Fruit fly (Drosophila melanogaster) whole organism, embryonic: ENCODE measurements around the gene CG3740.

Experiments used
- Adf1 ChIP-seq: fragments of 200-800 bp; sonication (Bioruptor generic); IDR thresholded peaks from 2 replicates; pipeline ENCODE4 v1.3.6; 2022; ENCODE audit warnings: missing biosample characterization, missing genetic modification characterization
- B-H1 ChIP-seq: fragments of 200-800 bp; sonication (Bioruptor generic); IDR thresholded peaks from 3 replicates; pipeline ENCODE4 v1.3.6; 2022; ENCODE audit warnings: missing biosample characterization, missing genetic modification characterization
- B-H2 ChIP-seq: fragments of 200-800 bp; sonication (Bioruptor generic); optimal IDR thresholded peaks from 2 replicates; lab custom pipeline; 2018; ENCODE audit warnings: missing biosample characterization, mild to moderate bottlenecking, missing genetic modification characterization
- CG10431 ChIP-seq: fragments of 200-800 bp; sonication (Bioruptor generic); optimal IDR thresholded peaks from 3 replicates; lab custom pipeline; 2018; ENCODE audit warnings: missing biosample characterization, mild to moderate bottlenecking, missing genetic modification characterization
- CG11696 ChIP-seq: fragments of 200-800 bp; sonication (Bioruptor generic); IDR thresholded peaks from 2 replicates; pipeline ENCODE4 v1.3.6; 2022; ENCODE audit warnings: missing biosample characterization, missing genetic modification characterization
- CG12155 ChIP-seq: fragments of 200-800 bp; sonication (Bioruptor generic); optimal IDR thresholded peaks from 3 replicates; lab custom pipeline; 2016; ENCODE audit warnings: missing biosample characterization, missing genetic modification characterization
- CG12236 ChIP-seq: fragments of 200-800 bp; sonication (Bioruptor generic); optimal IDR thresholded peaks from 2 replicates; lab custom pipeline; 2016; ENCODE audit warnings: missing biosample characterization, missing genetic modification characterization
- CG12769 ChIP-seq: fragments of 200-800 bp; sonication (Bioruptor generic); optimal IDR thresholded peaks from 2 replicates; lab custom pipeline; 2019; ENCODE audit warnings: missing biosample characterization, mild to moderate bottlenecking, missing genetic modification characterization, moderate library complexity
- CG16815 ChIP-seq: fragments of 200-800 bp; sonication (Bioruptor generic); optimal IDR thresholded peaks from 3 replicates; lab custom pipeline; 2017; ENCODE audit warnings: missing biosample characterization, mild to moderate bottlenecking, missing genetic modification characterization
- CG17328 ChIP-seq: fragments of 200-800 bp; sonication (Bioruptor generic); IDR thresholded peaks from 2 replicates; pipeline ENCODE4 v1.3.6; 2022; ENCODE audit warnings: missing biosample characterization, missing genetic modification characterization
- CG1832 ChIP-seq: fragments of 200-800 bp; sonication (Bioruptor generic); optimal IDR thresholded peaks from 2 replicates; lab custom pipeline; 2017; ENCODE audit warnings: missing biosample characterization, mild to moderate bottlenecking, missing genetic modification characterization, inconsistent platforms
- CG32772 ChIP-seq: fragments of 200-800 bp; sonication (Bioruptor generic); IDR thresholded peaks from 2 replicates; pipeline ENCODE4 v1.3.6; 2022; ENCODE audit warnings: missing biosample characterization, missing genetic modification characterization
- CG33213 ChIP-seq: fragments of 200-800 bp; sonication (Bioruptor generic); optimal IDR thresholded peaks from 3 replicates; lab custom pipeline; 2016; ENCODE audit warnings: missing biosample characterization, missing genetic modification characterization
- CG5180 ChIP-seq: fragments of 200-800 bp; sonication (Bioruptor generic); optimal IDR thresholded peaks from 3 replicates; lab custom pipeline; 2017; ENCODE audit warnings: missing biosample characterization, missing genetic modification characterization, mild to moderate bottlenecking, moderate library complexity, missing genetic modification reagents
- CG8388 ChIP-seq: fragments of 200-800 bp; sonication (Bioruptor generic); optimal IDR thresholded peaks from 2 replicates; lab custom pipeline; 2019; ENCODE audit warnings: missing biosample characterization, mild to moderate bottlenecking, missing genetic modification characterization, moderate library complexity
- CG9876 ChIP-seq: fragments of 200-800 bp; sonication (Bioruptor generic); optimal IDR thresholded peaks from 2 replicates; lab custom pipeline; 2016; ENCODE audit warnings: missing biosample characterization, missing genetic modification characterization
- Dfd ChIP-seq, 2 experiments: fragments of >200 bp; optimal IDR thresholded peaks; 2 replicates each; lab custom pipeline; 2017; ENCODE audit warnings: missing biosample characterization in 2 of 2, missing genetic modification characterization in 2 of 2
- Doc3 ChIP-seq: fragments of 200-800 bp; sonication (Bioruptor generic); IDR thresholded peaks from 3 replicates; pipeline ENCODE4 v1.3.6; 2022; ENCODE audit warnings: missing biosample characterization, missing genetic modification characterization; ENCODE audit not compliant: partially characterized antibody
- ERR ChIP-seq: fragments of 200-800 bp; sonication (Bioruptor generic); optimal IDR thresholded peaks from 2 replicates; lab custom pipeline; 2016; ENCODE audit warnings: missing biosample characterization, missing genetic modification characterization
- Gsc ChIP-seq: fragments of 200-800 bp; sonication (Bioruptor generic); IDR thresholded peaks from 2 replicates; pipeline ENCODE4 v1.3.6; 2022; ENCODE audit warnings: missing biosample characterization, missing genetic modification characterization
- Med ChIP-seq: fragments of 200-800 bp; sonication (Bioruptor generic); peaks from one replicate; lab custom pipeline; 2016; ENCODE audit warnings: missing biosample characterization, missing genetic modification characterization, mild to moderate bottlenecking, inconsistent platforms, moderate library complexity
- Nf-YC ChIP-seq: fragments of 200-800 bp; optimal IDR thresholded peaks from 3 replicates; lab custom pipeline; 2019; ENCODE audit warnings: missing biosample characterization, mild to moderate bottlenecking, missing genetic modification characterization, moderate library complexity
- Opbp ChIP-seq: fragments of 200-800 bp; sonication (Bioruptor generic); IDR thresholded peaks from 3 replicates; pipeline ENCODE4 v1.3.6; 2022; ENCODE audit warnings: missing biosample characterization, missing genetic modification characterization; ENCODE audit not compliant: partially characterized antibody
- Pdp1 ChIP-seq, 2 experiments: fragments of 200-800 bp; sonication (Bioruptor generic); optimal IDR thresholded peaks; 3 replicates each; lab custom pipeline; 2016; ENCODE audit warnings: missing biosample characterization in 2 of 2, missing genetic modification characterization in 2 of 2, mild to moderate bottlenecking in 1 of 2, moderate library complexity in 1 of 2
- Rfx ChIP-seq: fragments of 200-800 bp; sonication (Bioruptor generic); IDR thresholded peaks from 2 replicates; pipeline ENCODE4 v1.3.6; 2022; ENCODE audit warnings: missing biosample characterization, missing genetic modification characterization
- Scr ChIP-seq: fragments of 200-800 bp; sonication (Bioruptor generic); IDR thresholded peaks from 2 replicates; pipeline ENCODE4 v1.3.6; 2022; ENCODE audit warnings: missing biosample characterization, missing genetic modification characterization; ENCODE audit not compliant: partially characterized antibody
- Sry-β ChIP-seq: fragments of 200-800 bp; sonication (Bioruptor generic); optimal IDR thresholded peaks from 2 replicates; lab custom pipeline; 2018; ENCODE audit warnings: missing biosample characterization, mild to moderate bottlenecking, missing genetic modification characterization, moderate library complexity
- Trl ChIP-seq, 3 experiments: fragments of >200 bp in 2 of 3; fragments of 200-800 bp in 1 of 3; sonication (Bioruptor generic) in 1 of 3; optimal IDR thresholded peaks; 2 replicates in 1 of 3; 3 replicates in 2 of 3; lab custom pipeline; 2016 to 2017; ENCODE audit warnings: missing biosample characterization in 1 of 3, missing genetic modification characterization in 1 of 3
- ase ChIP-seq: fragments of 200-800 bp; sonication (Bioruptor generic); IDR thresholded peaks from 3 replicates; pipeline ENCODE4 v1.3.6; 2022; ENCODE audit warnings: missing biosample characterization, missing genetic modification characterization
- az2 ChIP-seq: fragments of 200-800 bp; sonication (Bioruptor generic); optimal IDR thresholded peaks from 3 replicates; lab custom pipeline; 2016; ENCODE audit warnings: missing biosample characterization, missing genetic modification characterization
- crc ChIP-seq: fragments of 200-800 bp; sonication (Bioruptor generic); optimal IDR thresholded peaks from 2 replicates; lab custom pipeline; 2016; ENCODE audit warnings: missing biosample characterization, missing genetic modification characterization
- crol ChIP-seq: fragments of 200-800 bp; sonication (Bioruptor generic); IDR thresholded peaks from 2 replicates; pipeline ENCODE4 v1.3.6; 2022; ENCODE audit warnings: missing biosample characterization, missing genetic modification characterization
- crp ChIP-seq, 2 experiments: fragments of 200-800 bp; sonication (Bioruptor generic); optimal IDR thresholded peaks; 2 replicates in 1 of 2; 3 replicates in 1 of 2; lab custom pipeline; 2017; ENCODE audit warnings: missing biosample characterization in 2 of 2, missing genetic modification characterization in 2 of 2, mild to moderate bottlenecking in 1 of 2, moderate library complexity in 1 of 2
- exex ChIP-seq: fragments of 200-800 bp; sonication (Bioruptor generic); optimal IDR thresholded peaks from 4 replicates; lab custom pipeline; 2018; ENCODE audit warnings: missing biosample characterization, mild to moderate bottlenecking, missing genetic modification characterization, moderate library complexity
- gcm2 ChIP-seq: fragments of 200-800 bp; sonication (Bioruptor generic); optimal IDR thresholded peaks from 2 replicates; lab custom pipeline; 2016; ENCODE audit warnings: missing biosample characterization, missing genetic modification characterization
- jumu ChIP-seq: fragments of 200-800 bp; sonication (Bioruptor generic); optimal IDR thresholded peaks from 3 replicates; lab custom pipeline; 2016; ENCODE audit warnings: missing biosample characterization, missing genetic modification characterization
- lilli ChIP-seq: fragments of 200-800 bp; sonication (Bioruptor generic); optimal IDR thresholded peaks from 3 replicates; lab custom pipeline; 2016; ENCODE audit warnings: missing biosample characterization, missing genetic modification characterization
- lmd ChIP-seq: fragments of 200-800 bp; sonication (Bioruptor generic); IDR thresholded peaks from 2 replicates; pipeline ENCODE4 v1.3.6; 2022; ENCODE audit warnings: missing biosample characterization, missing genetic modification characterization
- odd ChIP-seq: fragments of 200-800 bp; sonication (Bioruptor generic); optimal IDR thresholded peaks from 2 replicates; lab custom pipeline; 2017; ENCODE audit warnings: missing biosample characterization, mild to moderate bottlenecking, missing genetic modification characterization
- onecut ChIP-seq: fragments of 200-800 bp; sonication (Bioruptor generic); IDR thresholded peaks from 2 replicates; pipeline ENCODE4 v1.3.6; 2022; ENCODE audit warnings: missing biosample characterization, missing genetic modification characterization
- p53 ChIP-seq: fragments of 200-800 bp; sonication (Bioruptor generic); optimal IDR thresholded peaks from 2 replicates; lab custom pipeline; 2016; ENCODE audit warnings: missing biosample characterization, missing genetic modification characterization
- ranshi ChIP-seq: fragments of 200-800 bp; sonication (Bioruptor generic); IDR thresholded peaks from 2 replicates; pipeline ENCODE4 v1.3.6; 2022; ENCODE audit warnings: missing biosample characterization, missing genetic modification characterization
- run ChIP-seq: fragments of 200-800 bp; sonication (Bioruptor generic); optimal IDR thresholded peaks from 3 replicates; lab custom pipeline; 2018; ENCODE audit warnings: missing biosample characterization, mild to moderate bottlenecking, missing genetic modification characterization
- schlank ChIP-seq: fragments of 200-800 bp; sonication (Bioruptor generic); optimal IDR thresholded peaks from 2 replicates; lab custom pipeline; 2018; ENCODE audit warnings: missing biosample characterization, mild to moderate bottlenecking, missing genetic modification characterization
- sd ChIP-seq: fragments of 200-800 bp; sonication (Bioruptor generic); optimal IDR thresholded peaks from 3 replicates; lab custom pipeline; 2018; ENCODE audit warnings: missing biosample characterization, mild to moderate bottlenecking, missing genetic modification characterization, moderate library complexity
- ssp ChIP-seq: fragments of 200-800 bp; sonication (Bioruptor generic); IDR thresholded peaks from 2 replicates; pipeline ENCODE4 v1.3.6; 2022; ENCODE audit warnings: missing biosample characterization, missing genetic modification characterization
- sug ChIP-seq: fragments of 200-800 bp; optimal IDR thresholded peaks from 2 replicates; lab custom pipeline; 2019; ENCODE audit warnings: missing biosample characterization, mild to moderate bottlenecking, missing genetic modification characterization, moderate library complexity
- z ChIP-seq: fragments of 200-800 bp; sonication (Bioruptor generic); IDR thresholded peaks from 3 replicates; pipeline ENCODE4 v1.3.6; 2022; ENCODE audit warnings: missing biosample characterization, missing genetic modification characterization

Gene CG3740

dm6 chrX:1623163-1623562 lies 45.9 kb downstream of the CG3740 start:
- TF ChIP-seq Trl (optimal IDR thresholded peaks at IDR 0.05; lab: Kevin White, UChicago) (peak in 1 of 2 experiments; percentile 36), Trl (GFP tag; optimal IDR thresholded peaks at IDR 0.05; lab: Kevin White, UChicago) (no peak), run (tag; lab: Kevin White, UChicago) (no peak), sd (tag; lab: Kevin White, UChicago) (no peak), B-H2 (GFP tag; lab: Kevin White, UChicago) (no peak), CG1832 (GFP tag; lab: Kevin White, UChicago) (peak; percentile 19), exex (no peak), Nf-YC (tag; lab: Kevin White, UChicago) (no peak), Sry-β (GFP tag; lab: Kevin White, UChicago) (no peak)

- TF ChIP-seq ERR: no peak
- no peak for TF ChIP-seq ase (GFP tag; lab: Robert Waterston, UW)
- 0 out of 2 replicates have a peak, but pooled peaks have one; percentile 19 for TF ChIP-seq crol (GFP tag; lab: Robert Waterston, UW)
- no peak for TF ChIP-seq Opbp (GFP tag; lab: Robert Waterston, UW)
- TF ChIP-seq Doc3: no peak
- TF ChIP-seq lmd: no peak
- TF ChIP-seq CG16815 (GFP tag; lab: Kevin White, UChicago): no peak
- no peak for TF ChIP-seq Dfd (GFP tag; optimal IDR thresholded peaks at IDR 0.05; lab: Kevin White, UChicago)
- no peak for TF ChIP-seq schlank (tag; lab: Kevin White, UChicago)
- no peak for TF ChIP-seq Pdp1 (GFP tag; optimal IDR thresholded peaks at IDR 0.05; lab: Kevin White, UChicago)
- TF ChIP-seq CG5180: no peak
- TF ChIP-seq crp (GFP tag; optimal IDR thresholded peaks at IDR 0.05; lab: Kevin White, UChicago): no peak
- TF ChIP-seq CG32772 (GFP tag; lab: Robert Waterston, UW): no peak
- TF ChIP-seq odd (GFP tag; lab: Kevin White, UChicago): no peak
- peak; percentile 22 for TF ChIP-seq Med (GFP tag; lab: Kevin White, UChicago)
- TF ChIP-seq CG12769: no peak
- TF ChIP-seq Rfx (GFP tag; lab: Robert Waterston, UW): no peak
- no peak for TF ChIP-seq Scr
- peak; percentile 13 for TF ChIP-seq sd (tag; lab: Kevin White, UChicago)
- no peak for TF ChIP-seq CG17328
- TF ChIP-seq CG12236 (GFP tag; lab: Kevin White, UChicago): no peak
- no peak for TF ChIP-seq az2 (GFP tag; lab: Kevin White, UChicago)
- no peak for TF ChIP-seq lilli (GFP tag; lab: Kevin White, UChicago)
Observed at dm6 chrX:1621399-1621798, 47.7 kb downstream of the CG3740 start.

dm6 chrX:1619699-1620309 lies 49.3 kb downstream of the CG3740 start:
- TF ChIP-seq ranshi (GFP tag; lab: Robert Waterston, UW): no peak
- no peak for TF ChIP-seq Gsc (GFP tag; lab: Robert Waterston, UW)
- TF ChIP-seq jumu (GFP tag; lab: Kevin White, UChicago): no peak
- no peak for TF ChIP-seq CG12155 (GFP tag; lab: Kevin White, UChicago)
- no peak for TF ChIP-seq p53 (GFP tag; lab: Kevin White, UChicago)
- no peak for TF ChIP-seq crc
- TF ChIP-seq CG8388 (GFP tag; lab: Kevin White, UChicago): no peak
- TF ChIP-seq CG32772 (GFP tag; lab: Robert Waterston, UW): no peak
- no peak for TF ChIP-seq CG11696
- no peak for TF ChIP-seq lilli (GFP tag; lab: Kevin White, UChicago)
- TF ChIP-seq z (GFP tag; lab: Robert Waterston, UW): peak; percentile 59; the same call in 1 of the 3 replicates
- peak; percentile 77 for TF ChIP-seq Adf1 (GFP tag; lab: Robert Waterston, UW)
- TF ChIP-seq gcm2: no peak
- TF ChIP-seq B-H1 (GFP tag; lab: Robert Waterston, UW): no peak
- no peak for TF ChIP-seq CG9876
- no peak for TF ChIP-seq onecut (GFP tag; lab: Robert Waterston, UW)
- no peak for TF ChIP-seq ssp
- TF ChIP-seq CG33213 (GFP tag; lab: Kevin White, UChicago): no peak
- no peak for TF ChIP-seq CG10431
- peak; percentile 11 for TF ChIP-seq sug (tag; lab: Kevin White, UChicago)
- TF ChIP-seq Trl (optimal IDR thresholded peaks at IDR 0.05; lab: Kevin White, UChicago): peak; percentile 29 to 61
- no peak for TF ChIP-seq Trl (GFP tag; optimal IDR thresholded peaks at IDR 0.05; lab: Kevin White, UChicago)
